Worm (Caenorhabditis elegans): Measurements from ENCODE around the gene gfrp-1.

ce11 chrIV:158662-159061 lies 44.7 kb upstream of the gfrp-1 start, which contains the start of gene Y38C1AA.7:
- no peak for TF ChIP-seq pros-1 (tag; optimal IDR thresholded peaks at IDR 0.05)
- TF ChIP-seq ets-4 (tag; optimal IDR thresholded peaks at IDR 0.05) = no peak
- no peak for TF ChIP-seq eyg-1 (tag; optimal IDR thresholded peaks at IDR 0.05)
- no peak for TF ChIP-seq lim-6 (tag; optimal IDR thresholded peaks at IDR 0.05)
- no peak for TF ChIP-seq ama-1 (optimal IDR thresholded peaks at IDR 0.05)
- no peak for TF ChIP-seq C08G9.2 (tag; optimal IDR thresholded peaks at IDR 0.05)
